Fruit fly (Drosophila melanogaster) whole organism, embryonic: Measurements from ENCODE around the gene TBC1D16.

Experiments
- Ada2b ChIP-seq: fragments of 200-800 bp; sonication (Bioruptor generic); IDR thresholded peaks from 2 replicates; pipeline ENCODE4 v1.3.6; 2022; ENCODE audit warnings: missing biosample characterization, missing genetic modification characterization
- CG10267 ChIP-seq: fragments of 200-800 bp; sonication (Bioruptor generic); optimal IDR thresholded peaks from 2 replicates; lab custom pipeline; 2018; ENCODE audit warnings: missing biosample characterization, mild to moderate bottlenecking, missing genetic modification characterization, moderate library complexity
- CG10366 ChIP-seq: fragments of 200-800 bp; sonication (Bioruptor generic); IDR thresholded peaks from 2 replicates; pipeline ENCODE4 v1.3.6; 2022; ENCODE audit warnings: missing biosample characterization, missing genetic modification characterization
- CG10543 ChIP-seq: fragments of 200-800 bp; sonication (Bioruptor generic); optimal IDR thresholded peaks from 3 replicates; lab custom pipeline; 2017; ENCODE audit warnings: missing biosample characterization, mild to moderate bottlenecking, missing genetic modification characterization, moderate library complexity
- CG11695 ChIP-seq: fragments of 200-800 bp; sonication (Bioruptor generic); IDR thresholded peaks from 3 replicates; pipeline ENCODE4 v1.3.6; 2022; ENCODE audit warnings: missing biosample characterization, missing genetic modification characterization
- CG1233 ChIP-seq: fragments of 200-800 bp; sonication (Bioruptor generic); optimal IDR thresholded peaks from 4 replicates; lab custom pipeline; 2018; ENCODE audit warnings: missing biosample characterization, mild to moderate bottlenecking, missing genetic modification characterization
- CG1529 ChIP-seq: fragments of 200-800 bp; sonication (Bioruptor generic); optimal IDR thresholded peaks from 3 replicates; lab custom pipeline; 2018; ENCODE audit warnings: missing biosample characterization, missing genetic modification characterization
- CG15479 ChIP-seq: fragments of 200-800 bp; sonication (Bioruptor generic); optimal IDR thresholded peaks from 3 replicates; lab custom pipeline; 2019; ENCODE audit warnings: missing biosample characterization, mild to moderate bottlenecking, missing genetic modification characterization, moderate library complexity
- CG15514 ChIP-seq: fragments of 200-800 bp; sonication (Bioruptor generic); optimal IDR thresholded peaks from 3 replicates; lab custom pipeline; 2017; ENCODE audit warnings: missing biosample characterization, missing genetic modification characterization, mild to moderate bottlenecking, moderate library complexity, missing genetic modification reagents
- CG17612 ChIP-seq: fragments of 200-800 bp; sonication (Bioruptor generic); IDR thresholded peaks from 2 replicates; pipeline ENCODE4 v1.3.6; 2022; ENCODE audit warnings: missing biosample characterization, missing genetic modification characterization
- CG17802 ChIP-seq: fragments of 200-800 bp; sonication (Bioruptor generic); optimal IDR thresholded peaks from 2 replicates; lab custom pipeline; 2018; ENCODE audit warnings: missing biosample characterization, mild to moderate bottlenecking, missing genetic modification characterization, moderate library complexity
- CG2116 ChIP-seq: fragments of 200-800 bp; sonication (Bioruptor generic); optimal IDR thresholded peaks from 3 replicates; lab custom pipeline; 2018; ENCODE audit warnings: missing biosample characterization, mild to moderate bottlenecking, missing genetic modification characterization
- CG3995 ChIP-seq: fragments of 200-800 bp; sonication (Bioruptor generic); optimal IDR thresholded peaks from 3 replicates; lab custom pipeline; 2016; ENCODE audit warnings: missing biosample characterization, missing genetic modification characterization
- CG4730 ChIP-seq: fragments of 200-800 bp; sonication (Bioruptor generic); IDR thresholded peaks from 2 replicates; pipeline ENCODE4 v1.3.6; 2022; ENCODE audit warnings: missing biosample characterization, missing genetic modification characterization
- CG6689 ChIP-seq: fragments of 200-800 bp; sonication (Bioruptor generic); IDR thresholded peaks from 2 replicates; pipeline ENCODE4 v1.3.6; 2022; ENCODE audit warnings: missing biosample characterization, missing genetic modification characterization
- D ChIP-seq, 2 experiments: fragments of 200-800 bp in 1 of 2; fragments of >200 bp in 1 of 2; sonication (Bioruptor generic) in 1 of 2; optimal IDR thresholded peaks; 2 replicates in 1 of 2; 3 replicates in 1 of 2; lab custom pipeline; 2017; ENCODE audit warnings: mild to moderate bottlenecking in 1 of 2, missing biosample characterization in 1 of 2, missing genetic modification characterization in 1 of 2, missing genetic modification reagents in 1 of 2
- Doc2 ChIP-seq: fragments of 200-800 bp; sonication (Bioruptor generic); IDR thresholded peaks from 2 replicates; pipeline ENCODE4 v1.3.6; 2022; ENCODE audit warnings: missing biosample characterization, missing genetic modification characterization
- Fer1 ChIP-seq: fragments of 200-800 bp; sonication (Bioruptor generic); optimal IDR thresholded peaks from 2 replicates; lab custom pipeline; 2017; ENCODE audit warnings: missing biosample characterization, mild to moderate bottlenecking, missing genetic modification characterization
- Fer2 ChIP-seq: fragments of 200-800 bp; sonication (Bioruptor generic); optimal IDR thresholded peaks from 2 replicates; lab custom pipeline; 2018; ENCODE audit warnings: missing biosample characterization, mild to moderate bottlenecking, missing genetic modification characterization, moderate library complexity
- H15 ChIP-seq: fragments of 200-800 bp; sonication (Bioruptor generic); IDR thresholded peaks from 3 replicates; pipeline ENCODE4 v1.3.6; 2022; ENCODE audit warnings: missing biosample characterization, missing genetic modification characterization
- Hey ChIP-seq: fragments of 200-800 bp; sonication (Bioruptor generic); optimal IDR thresholded peaks from 3 replicates; lab custom pipeline; 2018; ENCODE audit warnings: missing biosample characterization, mild to moderate bottlenecking, missing genetic modification characterization
- NC2α ChIP-seq: fragments of 200-800 bp; sonication (Bioruptor generic); optimal IDR thresholded peaks from 2 replicates; lab custom pipeline; 2016; ENCODE audit warnings: missing biosample characterization, missing genetic modification characterization
- Oaz ChIP-seq: fragments of 200-800 bp; sonication (Bioruptor generic); IDR thresholded peaks from 2 replicates; pipeline ENCODE4 v1.3.6; 2022; ENCODE audit warnings: missing biosample characterization, missing genetic modification characterization
- Ravus ChIP-seq: fragments of 200-800 bp; sonication (Bioruptor generic); IDR thresholded peaks from 2 replicates; pipeline ENCODE4 v1.3.6; 2022; ENCODE audit warnings: missing biosample characterization, missing genetic modification characterization
- Rfx ChIP-seq: fragments of 200-800 bp; sonication (Bioruptor generic); IDR thresholded peaks from 2 replicates; pipeline ENCODE4 v1.3.6; 2022; ENCODE audit warnings: missing biosample characterization, missing genetic modification characterization
- Stat92E ChIP-seq, 3 experiments: fragments of >200 bp in 2 of 3; fragments of 200-800 bp in 1 of 3; sonication (Bioruptor generic) in 1 of 3; optimal IDR thresholded peaks; 2 replicates each; lab custom pipeline; 2017 to 2019; ENCODE audit warnings: missing biosample characterization in 3 of 3, missing genetic modification characterization in 3 of 3, mild to moderate bottlenecking in 1 of 3, moderate library complexity in 1 of 3
- Xbp1 ChIP-seq: fragments of 200-800 bp; sonication (Bioruptor generic); optimal IDR thresholded peaks from 3 replicates; lab custom pipeline; 2016; ENCODE audit warnings: missing biosample characterization, mild to moderate bottlenecking, missing genetic modification characterization
- bbx ChIP-seq: fragments of 200-800 bp; sonication (Bioruptor generic); IDR thresholded peaks from 2 replicates; pipeline ENCODE4 v1.3.6; 2022; ENCODE audit warnings: missing biosample characterization, missing genetic modification characterization; ENCODE audit not compliant: partially characterized antibody
- br ChIP-seq: fragments of >200 bp; optimal IDR thresholded peaks from 2 replicates; lab custom pipeline; 2017
- crp ChIP-seq, 2 experiments: fragments of 200-800 bp; sonication (Bioruptor generic); optimal IDR thresholded peaks; 2 replicates in 1 of 2; 3 replicates in 1 of 2; lab custom pipeline; 2017; ENCODE audit warnings: missing biosample characterization in 2 of 2, missing genetic modification characterization in 2 of 2, mild to moderate bottlenecking in 1 of 2, moderate library complexity in 1 of 2
- da ChIP-seq: fragments of 200-800 bp; sonication (Bioruptor generic); optimal IDR thresholded peaks from 2 replicates; lab custom pipeline; 2016; ENCODE audit warnings: missing biosample characterization, missing genetic modification characterization
- dmrt11E ChIP-seq: fragments of 200-800 bp; sonication (Bioruptor generic); optimal IDR thresholded peaks from 3 replicates; lab custom pipeline; 2018; ENCODE audit warnings: missing biosample characterization, mild to moderate bottlenecking, missing genetic modification characterization, moderate library complexity
- gce ChIP-seq: fragments of 200-800 bp; sonication (Bioruptor generic); IDR thresholded peaks from 3 replicates; pipeline ENCODE4 v1.3.6; 2022; ENCODE audit warnings: missing biosample characterization, missing genetic modification characterization
- grau ChIP-seq: fragments of 200-800 bp; optimal IDR thresholded peaks from 3 replicates; lab custom pipeline; 2019; ENCODE audit warnings: missing biosample characterization, mild to moderate bottlenecking, missing genetic modification characterization, moderate library complexity
- grn ChIP-seq: fragments of 200-800 bp; sonication (Bioruptor generic); optimal IDR thresholded peaks from 3 replicates; lab custom pipeline; 2017; ENCODE audit warnings: missing biosample characterization, missing genetic modification characterization
- hth ChIP-seq: fragments of >200 bp; optimal IDR thresholded peaks from 2 replicates; lab custom pipeline; 2017; ENCODE audit warnings: inconsistent platforms
- ind ChIP-seq: fragments of 200-800 bp; sonication (Bioruptor generic); optimal IDR thresholded peaks from 3 replicates; lab custom pipeline; 2016; ENCODE audit warnings: missing biosample characterization, missing genetic modification characterization
- inv ChIP-seq: fragments of 200-800 bp; sonication (Bioruptor generic); IDR thresholded peaks from 2 replicates; pipeline ENCODE4 v1.3.6; 2022; ENCODE audit warnings: missing biosample characterization, missing genetic modification characterization; ENCODE audit not compliant: partially characterized antibody
- kay ChIP-seq: fragments of 200-800 bp; sonication (Bioruptor generic); optimal IDR thresholded peaks from 2 replicates; lab custom pipeline; 2016; ENCODE audit warnings: missing biosample characterization, missing genetic modification characterization
- lilli ChIP-seq: fragments of 200-800 bp; sonication (Bioruptor generic); optimal IDR thresholded peaks from 3 replicates; lab custom pipeline; 2016; ENCODE audit warnings: missing biosample characterization, missing genetic modification characterization
- lola ChIP-seq, 3 experiments: fragments of >200 bp in 2 of 3; fragments of 200-800 bp in 1 of 3; sonication (Bioruptor generic) in 1 of 3; optimal IDR thresholded peaks; 2 replicates each; lab custom pipeline; 2017 to 2019; ENCODE audit warnings: missing biosample characterization in 3 of 3, missing genetic modification characterization in 3 of 3, mild to moderate bottlenecking in 1 of 3, moderate library complexity in 1 of 3
- oc ChIP-seq: fragments of 200-800 bp; sonication (Bioruptor generic); optimal IDR thresholded peaks from 2 replicates; lab custom pipeline; 2018; ENCODE audit warnings: missing biosample characterization, mild to moderate bottlenecking, missing genetic modification characterization, moderate library complexity
- org-1 ChIP-seq: fragments of 200-800 bp; sonication (Bioruptor generic); optimal IDR thresholded peaks from 2 replicates; lab custom pipeline; 2017; ENCODE audit warnings: missing biosample characterization, missing genetic modification characterization
- otp ChIP-seq: fragments of 200-800 bp; sonication (Bioruptor generic); IDR thresholded peaks from 3 replicates; pipeline ENCODE4, ENCODE4 v1.3.6; 2022; ENCODE audit warnings: missing biosample characterization, missing genetic modification characterization
- sens ChIP-seq: fragments of 200-800 bp; sonication (Bioruptor generic); peaks from one replicate; lab custom pipeline; 2016; ENCODE audit warnings: missing biosample characterization, missing genetic modification characterization
- sisA ChIP-seq: fragments of 200-800 bp; sonication (Bioruptor generic); IDR thresholded peaks from 2 replicates; pipeline ENCODE4 v1.3.6; 2022; ENCODE audit warnings: missing biosample characterization, missing genetic modification characterization
- tx ChIP-seq: fragments of 200-800 bp; sonication (Bioruptor generic); optimal IDR thresholded peaks from 2 replicates; lab custom pipeline; 2016; ENCODE audit warnings: missing biosample characterization, missing genetic modification characterization
- usp ChIP-seq: fragments of >200 bp; optimal IDR thresholded peaks from 2 replicates; lab custom pipeline; 2017; ENCODE audit warnings: missing biosample characterization, missing genetic modification characterization
- vfl ChIP-seq: fragments of 200-800 bp; sonication (Bioruptor generic); optimal IDR thresholded peaks from 2 replicates; lab custom pipeline; 2016; ENCODE audit warnings: missing biosample characterization, missing genetic modification characterization
- vvl ChIP-seq: fragments of 200-800 bp; sonication (Bioruptor generic); IDR thresholded peaks from 2 replicates; pipeline ENCODE4 v1.3.6; 2022; ENCODE audit warnings: missing biosample characterization, missing genetic modification characterization
- zen2 ChIP-seq: fragments of 200-800 bp; sonication (Bioruptor generic); IDR thresholded peaks from 3 replicates; pipeline ENCODE4 v1.3.6; 2022; ENCODE audit warnings: missing biosample characterization, missing genetic modification characterization; ENCODE audit not compliant: partially characterized antibody

Gene TBC1D16

dm6 chr2L:10435606-10436160 lies at the start of gene TBC1D16, which contains the start of gene holn1 (continued):
- TF ChIP-seq sens (GFP tag; lab: Kevin White, UChicago) (no peak), Fer1 (GFP tag; lab: Kevin White, UChicago) (no peak), grau (tag; lab: Kevin White, UChicago) (no peak), CG4730 (GFP tag; lab: Robert Waterston, UW) (no peak), CG15479 (no peak), vvl (GFP tag; lab: Robert Waterston, UW) (no peak), usp (GFP tag; lab: Kevin White, UChicago) (no peak), D (optimal IDR thresholded peaks at IDR 0.05; lab: Kevin White, UChicago) (no peak), D (GFP tag; optimal IDR thresholded peaks at IDR 0.05; lab: Kevin White, UChicago) (no peak), vfl (GFP tag; lab: Kevin White, UChicago) (no peak), CG15514 (GFP tag; lab: Kevin White, UChicago) (no peak), Stat92E (GFP tag; optimal IDR thresholded peaks at IDR 0.05; lab: Kevin White, UChicago) (no peak), Ravus (GFP tag; lab: Robert Waterston, UW) (no peak), gce (GFP tag; lab: Robert Waterston, UW) (no peak), lola (GFP tag; optimal IDR thresholded peaks at IDR 0.05; lab: Kevin White, UChicago) (no peak), org-1 (GFP tag; lab: Kevin White, UChicago) (no peak), zen2 (GFP tag; lab: Robert Waterston, UW) (peak; percentile 5; the same call in 1 of the 3 replicates), kay (GFP tag; lab: Kevin White, UChicago) (no peak), Doc2 (GFP tag; lab: Robert Waterston, UW) (no peak), CG11695 (no peak), CG10366 (GFP tag; lab: Robert Waterston, UW) (no peak), ind (GFP tag; lab: Kevin White, UChicago) (no peak), da (GFP tag; lab: Kevin White, UChicago) (no peak), Hey (tag; lab: Kevin White, UChicago) (no peak), grn (GFP tag; lab: Kevin White, UChicago) (no peak), CG1233 (no peak), CG10543 (GFP tag; lab: Kevin White, UChicago) (no peak), crp (GFP tag; optimal IDR thresholded peaks at IDR 0.05; lab: Kevin White, UChicago) (peak in 1 of 2 experiments; percentile 20), hth (lab: Kevin White, UChicago) (no peak), Fer2 (tag; lab: Kevin White, UChicago) (no peak), otp (GFP tag; lab: Robert Waterston, UW) (no peak), tx (no peak), dmrt11E (tag; lab: Kevin White, UChicago) (no peak), CG3995 (GFP tag; lab: Kevin White, UChicago) (no peak), Ada2b (GFP tag; lab: Robert Waterston, UW) (no peak), oc (no peak), NC2α (GFP tag; lab: Kevin White, UChicago) (no peak), CG1529 (GFP tag; lab: Kevin White, UChicago) (no peak), bbx (peak; percentile 30; the same call in 1 of the 2 replicates), CG2116 (peak; percentile 21), br (lab: Kevin White, UChicago) (no peak), Rfx (GFP tag; lab: Robert Waterston, UW) (no peak), Oaz (GFP tag; lab: Robert Waterston, UW) (no peak), H15 (GFP tag; lab: Robert Waterston, UW) (no peak), inv (GFP tag; lab: Robert Waterston, UW) (no peak), CG17612 (no peak), lilli (no peak), CG6689 (GFP tag; lab: Robert Waterston, UW) (no peak), CG10267 (tag; lab: Kevin White, UChicago) (peak; percentile 1), CG17802 (tag; lab: Kevin White, UChicago) (no peak), Xbp1 (GFP tag; lab: Kevin White, UChicago) (no peak), sisA (GFP tag; lab: Robert Waterston, UW) (no peak)
